Fruit fly (Drosophila melanogaster): ENCODE measurements around the gene unc-119.

unc-119 gene

dm6 chrX:7324816-7325246 is 33.7 kb upstream of the unc-119 start (continued):
- peak; percentile 93 for TF ChIP-seq Rel (GFP tag; optimal IDR thresholded peaks at IDR 0.05)
- TF ChIP-seq Rel (tag; optimal IDR thresholded peaks at IDR 0.05): peak; percentile 87
- TF ChIP-seq foxo (GFP tag; optimal IDR thresholded peaks at IDR 0.05): peak in 1 of 2 experiments; percentile 98
- TF ChIP-seq Mio (GFP tag; optimal IDR thresholded peaks at IDR 0.05): no peak
- peak; percentile 97 for TF ChIP-seq rgr (GFP tag; optimal IDR thresholded peaks at IDR 0.05)
- no peak for TF ChIP-seq lola (GFP tag; optimal IDR thresholded peaks at IDR 0.05)
- no peak for TF ChIP-seq Dfd (GFP tag; optimal IDR thresholded peaks at IDR 0.05)
- TF ChIP-seq sv (GFP tag; optimal IDR thresholded peaks at IDR 0.05): peak; percentile 88

- TF ChIP-seq Hr83 (GFP tag; optimal IDR thresholded peaks at IDR 0.05; ENCODE audit: poor library complexity, severe bottlenecking) (peak; percentile 20), HLH106 (tag; optimal IDR thresholded peaks at IDR 0.05) (peak; percentile 33), Myc (optimal IDR thresholded peaks at IDR 0.05) (peak; percentile 41), dsf (GFP tag; optimal IDR thresholded peaks at IDR 0.05; ENCODE audit: borderline replicate concordance) (no peak), foxo (GFP tag; optimal IDR thresholded peaks at IDR 0.05) (peak in 1 of 2 experiments; percentile 43), woc (GFP tag; optimal IDR thresholded peaks at IDR 0.05) (no peak), Rel (GFP tag; optimal IDR thresholded peaks at IDR 0.05) (no peak), Rel (tag; optimal IDR thresholded peaks at IDR 0.05) (peak; percentile 68), h (GFP tag; optimal IDR thresholded peaks at IDR 0.05) (peak; percentile 15), Hnf4 (GFP tag; optimal IDR thresholded peaks at IDR 0.05) (peak; percentile 17), rgr (GFP tag; optimal IDR thresholded peaks at IDR 0.05) (peak; percentile 11)
Measured at dm6 chrX:7323649-7324511, 32.8 kb upstream of the unc-119 start, which contains the start of the genes Atg5 and Dok. Atg5 (minus strand) TSS chrX:7323770. Dok (plus strand) TSS chrX:7324214.

- TF ChIP-seq Hnf4 (GFP tag; optimal IDR thresholded peaks at IDR 0.05) (no peak), dsf (GFP tag; optimal IDR thresholded peaks at IDR 0.05; ENCODE audit: borderline replicate concordance) (no peak), Dfd (GFP tag; optimal IDR thresholded peaks at IDR 0.05) (no peak), pan (optimal IDR thresholded peaks at IDR 0.05) (no peak), brk (GFP tag; optimal IDR thresholded peaks at IDR 0.05) (no peak), woc (GFP tag; optimal IDR thresholded peaks at IDR 0.05) (no peak), GATAd (GFP tag; optimal IDR thresholded peaks at IDR 0.05) (no peak), tai (GFP tag; optimal IDR thresholded peaks at IDR 0.05) (no peak)
Measured at dm6 chrX:7321829-7322228, 30.7 kb upstream of the unc-119 start.

- no peak for TF ChIP-seq usp (GFP tag; optimal IDR thresholded peaks at IDR 0.05)
- TF ChIP-seq Vsx2 (GFP tag; optimal IDR thresholded peaks at IDR 0.05; ENCODE audit: partially characterized antibody): no peak
- no peak for TF ChIP-seq tai (GFP tag; optimal IDR thresholded peaks at IDR 0.05)
- TF ChIP-seq fru (GFP tag; optimal IDR thresholded peaks at IDR 0.05): no peak
- no peak for TF ChIP-seq Jra (GFP tag; optimal IDR thresholded peaks at IDR 0.05)
- TF ChIP-seq Abd-B (GFP tag; optimal IDR thresholded peaks at IDR 0.05): no peak
- TF ChIP-seq Hr83 (GFP tag; optimal IDR thresholded peaks at IDR 0.05; ENCODE audit: poor library complexity, severe bottlenecking): no peak
- no peak for TF ChIP-seq dmrt93B (GFP tag; optimal IDR thresholded peaks at IDR 0.05)
- TF ChIP-seq sv (GFP tag; optimal IDR thresholded peaks at IDR 0.05): no peak
- no peak for TF ChIP-seq CG32264 (GFP tag; optimal IDR thresholded peaks at IDR 0.05)
- no peak for TF ChIP-seq Mio (GFP tag; optimal IDR thresholded peaks at IDR 0.05)
- TF ChIP-seq psq (GFP tag; optimal IDR thresholded peaks at IDR 0.05): no peak
- no peak for TF ChIP-seq Myc (optimal IDR thresholded peaks at IDR 0.05)
- no peak for TF ChIP-seq N (GFP tag; optimal IDR thresholded peaks at IDR 0.05)
- no peak for TF ChIP-seq dl (GFP tag; optimal IDR thresholded peaks at IDR 0.05; ENCODE audit: insufficient read depth in 1 of 2, partially characterized antibody in 2 of 2)
- TF ChIP-seq br (GFP tag; optimal IDR thresholded peaks at IDR 0.05): no peak
- TF ChIP-seq GATAd (GFP tag; optimal IDR thresholded peaks at IDR 0.05): no peak
- no peak for TF ChIP-seq Hnf4 (GFP tag; optimal IDR thresholded peaks at IDR 0.05)
Measured at dm6 chrX:7320455-7321224, 29.5 kb upstream of the unc-119 start.

All from whole organism, wandering third instar larva.